Worm (Caenorhabditis elegans): ENCODE results near the gene H23L24.1.

DNA sequence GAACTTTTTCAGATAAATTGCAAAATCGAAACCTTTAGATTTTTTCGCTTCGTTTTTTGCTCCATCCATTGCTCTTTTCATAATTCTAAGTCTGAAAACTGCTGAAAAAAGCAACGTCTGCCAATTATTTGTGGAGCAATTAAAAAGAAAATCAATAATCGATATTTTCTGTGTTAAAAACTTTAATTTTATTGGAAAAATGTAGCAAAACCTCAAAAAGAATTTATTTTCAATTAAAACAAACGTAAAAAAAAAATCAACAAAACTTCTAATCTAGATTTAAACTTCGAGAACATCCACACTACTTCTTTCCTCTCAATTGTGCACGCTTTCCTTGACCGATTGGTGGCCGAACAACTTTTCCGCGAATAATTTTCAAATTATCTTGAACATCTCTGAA, 21.0 kb downstream of the H23L24.1 start, which contains the start of gene F21D5.5:
- TF ChIP-seq him-1 (tag; optimal IDR thresholded peaks at IDR 0.05) (no peak), dao-5 (tag; optimal IDR thresholded peaks at IDR 0.05) (no peak)

Data from whole organism, L4/young adult.